Worm (Caenorhabditis elegans): ENCODE results near the gene B0554.5.

DNA sequence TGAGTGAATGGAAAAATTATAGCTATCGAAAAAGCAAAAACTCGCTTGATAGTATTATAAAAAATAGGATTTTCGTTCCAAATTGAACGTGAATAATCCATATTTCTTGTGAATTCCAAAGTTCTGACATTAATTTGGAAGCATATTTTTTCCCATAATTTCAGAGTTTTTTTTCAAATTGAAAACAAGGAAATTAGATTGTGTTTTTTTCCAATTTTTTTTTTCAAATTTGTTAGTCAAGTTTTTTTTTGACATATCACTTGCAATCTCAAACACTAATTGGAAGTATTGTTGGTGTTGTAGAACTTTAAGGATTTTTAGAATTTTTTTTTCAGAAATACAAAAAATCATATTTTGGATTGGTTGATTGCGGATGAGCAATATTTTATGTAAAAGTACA, 22.3 kb downstream of the B0554.5 start, which contains the start of gene srh-34:
- no peak for TF ChIP-seq him-1 (tag; optimal IDR thresholded peaks at IDR 0.05)
- TF ChIP-seq W03F9.2 (tag; optimal IDR thresholded peaks at IDR 0.05), result no peak
- TF ChIP-seq dao-5 (tag; optimal IDR thresholded peaks at IDR 0.05), result no peak

Data from whole organism, L4/young adult.